Worm (Caenorhabditis elegans) whole organism, young adult: Measurements from ENCODE around the gene W02B12.16.

ENCODE experiments used
- B0261.1 ChIP-seq: sonication (generic microtip); optimal IDR thresholded peaks from 2 replicates; lab custom pipeline; 2016; ENCODE audit warnings: mild to moderate bottlenecking, missing genetic modification characterization, moderate library complexity, missing compliant biosample characterization
- C17E4.6 ChIP-seq: fragments of 200-800 bp; sonication (Bioruptor generic); IDR thresholded peaks from 2 replicates; pipeline ENCODE4 v1.3.6; 2022; ENCODE audit warnings: missing genetic modification reagents, missing genetic modification characterization, missing compliant biosample characterization
- F10E7.11 ChIP-seq: sonication (generic microtip); optimal IDR thresholded peaks from 2 replicates; lab custom pipeline; 2017; ENCODE audit warnings: mild to moderate bottlenecking, missing genetic modification characterization, moderate library complexity, missing compliant biosample characterization
- F22D6.2 ChIP-seq: sonication (generic microtip); optimal IDR thresholded peaks from 2 replicates; lab custom pipeline; 2016; ENCODE audit warnings: mild to moderate bottlenecking, missing genetic modification characterization, missing compliant biosample characterization
- F23B12.7 ChIP-seq: sonication (generic microtip); optimal IDR thresholded peaks from 2 replicates; lab custom pipeline; 2017; ENCODE audit warnings: missing genetic modification characterization, mild to moderate bottlenecking, missing compliant biosample characterization, antibody characterized with exemption, moderate library complexity; ENCODE audit not compliant: insufficient read depth
- F52B5.7 ChIP-seq: sonication (generic microtip); optimal IDR thresholded peaks from 2 replicates; lab custom pipeline; 2016; ENCODE audit warnings: mild to moderate bottlenecking, missing genetic modification characterization, missing compliant biosample characterization
- F55B11.4 ChIP-seq: sonication (generic microtip); optimal IDR thresholded peaks from 2 replicates; lab custom pipeline; 2016; ENCODE audit warnings: missing compliant biosample characterization, missing genetic modification characterization, borderline replicate concordance; ENCODE audit not compliant: insufficient read depth
- K11D2.4 ChIP-seq: fragments of 200-800 bp; sonication (Bioruptor generic); IDR thresholded peaks from 2 replicates; pipeline ENCODE4 v1.3.6; 2022; ENCODE audit warnings: missing genetic modification reagents, missing genetic modification characterization, missing compliant biosample characterization
- K12H6.12 ChIP-seq: fragments of 200-800 bp; sonication (Bioruptor generic); optimal IDR thresholded peaks from 2 replicates; lab custom pipeline; 2018; ENCODE audit warnings: mild to moderate bottlenecking, missing genetic modification characterization, missing compliant biosample characterization
- Y67H2A.10 ChIP-seq: fragments of 200-800 bp; sonication (Bioruptor generic); conservative IDR thresholded peaks from 2 replicates; pipeline ENCODE4 v1.3.6; 2022; ENCODE audit warnings: missing genetic modification reagents, missing genetic modification characterization, missing compliant biosample characterization
- Y95B8A.8 ChIP-seq: fragments of 200-800 bp; sonication (Bioruptor generic); IDR thresholded peaks from 2 replicates; pipeline ENCODE4 v1.3.6; 2022; ENCODE audit warnings: missing genetic modification reagents, missing genetic modification characterization, missing compliant biosample characterization
- aptf-3 ChIP-seq: fragments of 200-800 bp; sonication (Bioruptor generic); IDR thresholded peaks from 2 replicates; pipeline ENCODE4 v1.3.6; 2022; ENCODE audit warnings: missing genetic modification characterization, missing compliant biosample characterization
- athp-1 ChIP-seq: sonication (generic microtip); optimal IDR thresholded peaks from 2 replicates; lab custom pipeline; 2017; ENCODE audit warnings: mild to moderate bottlenecking, missing genetic modification characterization, missing compliant biosample characterization
- ccch-3 ChIP-seq: fragments of 200-800 bp; sonication (Bioruptor generic); optimal IDR thresholded peaks from 2 replicates; lab custom pipeline; 2018; ENCODE audit warnings: mild to moderate bottlenecking, missing genetic modification characterization, missing compliant biosample characterization
- cebp-1 ChIP-seq, 2 experiments: fragments of 200-800 bp in 1 of 2; sonication (Bioruptor generic) in 1 of 2; sonication (generic microtip) in 1 of 2; IDR thresholded peaks in 1 of 2; optimal IDR thresholded peaks in 1 of 2; 2 replicates each; pipeline versions ENCODE4 v1.3.6 to Lab custom; 2017 to 2022; ENCODE audit warnings: missing compliant biosample characterization in 2 of 2, missing genetic modification characterization in 2 of 2, mild to moderate bottlenecking in 1 of 2, missing genetic modification reagents in 1 of 2, moderate library complexity in 1 of 2
- ceh-100 ChIP-seq: fragments of 200-800 bp; sonication (Bioruptor generic); IDR thresholded peaks from 2 replicates; pipeline ENCODE4 v1.3.6; 2022; ENCODE audit warnings: missing genetic modification reagents, missing genetic modification characterization, missing compliant biosample characterization
- ceh-79 ChIP-seq: sonication (generic microtip); optimal IDR thresholded peaks from 2 replicates; lab custom pipeline; 2017; ENCODE audit warnings: mild to moderate bottlenecking, missing genetic modification characterization, missing compliant biosample characterization
- efl-1 ChIP-seq: fragments of 150-350 bp; optimal IDR thresholded peaks from 2 replicates; lab custom pipeline; 2014; ENCODE audit warnings: missing biosample characterization, missing genetic modification reagents, missing genetic modification characterization
- ekl-4 ChIP-seq: fragments of 200-800 bp; sonication (Bioruptor generic); IDR thresholded peaks from 2 replicates; pipeline ENCODE4 v1.3.6; 2022; ENCODE audit warnings: missing genetic modification reagents, missing genetic modification characterization, missing compliant biosample characterization
- ets-4 ChIP-seq: fragments of 200-800 bp; sonication (Bioruptor generic); optimal IDR thresholded peaks from 2 replicates; lab custom pipeline; 2018; ENCODE audit warnings: mild to moderate bottlenecking, missing genetic modification characterization, missing compliant biosample characterization
- gei-17 ChIP-seq: fragments of 200-800 bp; sonication (Bioruptor generic); optimal IDR thresholded peaks from 2 replicates; lab custom pipeline; 2018; ENCODE audit warnings: mild to moderate bottlenecking, missing genetic modification characterization, missing compliant biosample characterization
- him-1 ChIP-seq: sonication (generic microtip); optimal IDR thresholded peaks from 2 replicates; lab custom pipeline; 2016; ENCODE audit warnings: missing genotype, missing genetic modification reagents, missing genetic modification characterization, missing compliant biosample characterization
- hrde-1 ChIP-seq: sonication (generic microtip); optimal IDR thresholded peaks from 2 replicates; lab custom pipeline; 2016; ENCODE audit warnings: missing genetic modification characterization, mild to moderate bottlenecking, missing compliant biosample characterization, moderate library complexity, missing genotype, missing genetic modification reagents, borderline replicate concordance
- hsf-1 ChIP-seq: fragments of 200-800 bp; sonication (Bioruptor generic); IDR thresholded peaks from 2 replicates; pipeline ENCODE4 v1.3.6; 2022; ENCODE audit warnings: missing genetic modification reagents, missing genetic modification characterization, missing compliant biosample characterization
- lag-1 ChIP-seq: fragments of 200-800 bp; sonication (Bioruptor generic); IDR thresholded peaks from 2 replicates; pipeline ENCODE4 v1.3.6; 2022; ENCODE audit warnings: missing genetic modification reagents, missing genetic modification characterization, missing compliant biosample characterization
- let-526 ChIP-seq: fragments of 200-800 bp; sonication (Bioruptor generic); IDR thresholded peaks from 2 replicates; pipeline ENCODE4 v1.3.6; 2022; ENCODE audit warnings: missing genetic modification reagents, missing genetic modification characterization, missing compliant biosample characterization
- lin-54 ChIP-seq: fragments of 200-800 bp; sonication (Bioruptor generic); optimal IDR thresholded peaks from 2 replicates; lab custom pipeline; 2018; ENCODE audit warnings: mild to moderate bottlenecking, missing genetic modification characterization, missing compliant biosample characterization
- lir-1 ChIP-seq: fragments of 200-800 bp; sonication (Bioruptor generic); conservative IDR thresholded peaks from 2 replicates; pipeline ENCODE4 v1.3.6; 2022; ENCODE audit warnings: missing genetic modification reagents, missing genetic modification characterization, missing compliant biosample characterization
- lsl-1 ChIP-seq: fragments of 200-800 bp; sonication (Bioruptor generic); optimal IDR thresholded peaks from 2 replicates; lab custom pipeline; 2018; ENCODE audit warnings: mild to moderate bottlenecking, missing genetic modification characterization, moderate library complexity, missing compliant biosample characterization
- lsy-27 ChIP-seq: sonication (generic microtip); optimal IDR thresholded peaks from 2 replicates; lab custom pipeline; 2017; ENCODE audit warnings: missing genetic modification characterization, mild to moderate bottlenecking, missing compliant biosample characterization, antibody characterized with exemption, missing genotype, borderline replicate concordance; ENCODE audit not compliant: insufficient read depth
- madf-3 ChIP-seq: fragments of 200-800 bp; sonication (Bioruptor generic); IDR thresholded peaks from 2 replicates; pipeline ENCODE4 v1.3.6; 2022; ENCODE audit warnings: missing genetic modification reagents, missing genetic modification characterization, missing compliant biosample characterization
- mcd-1 ChIP-seq: fragments of 200-800 bp; sonication (Bioruptor generic); IDR thresholded peaks from 2 replicates; pipeline ENCODE4 v1.3.6; 2022; ENCODE audit warnings: missing genetic modification reagents, missing genetic modification characterization, missing compliant biosample characterization
- nfya-1 ChIP-seq: sonication (generic microtip); optimal IDR thresholded peaks from 2 replicates; lab custom pipeline; 2017; ENCODE audit warnings: antibody characterized with exemption, missing compliant biosample characterization, missing genetic modification characterization, borderline replicate concordance; ENCODE audit not compliant: insufficient read depth
- nfyb-1 ChIP-seq: fragments of 200-800 bp; sonication (Bioruptor generic); IDR thresholded peaks from 2 replicates; pipeline ENCODE4 v1.3.6; 2022; ENCODE audit warnings: missing genetic modification reagents, missing genetic modification characterization, missing compliant biosample characterization
- nhr-80 ChIP-seq: sonication (generic microtip); optimal IDR thresholded peaks from 2 replicates; lab custom pipeline; 2016; ENCODE audit warnings: missing genetic modification characterization, missing compliant biosample characterization
- nhr-90 ChIP-seq: sonication (generic microtip); optimal IDR thresholded peaks from 2 replicates; lab custom pipeline; 2016; ENCODE audit warnings: missing genotype, mild to moderate bottlenecking, missing genetic modification characterization, missing compliant biosample characterization
- pbrm-1 ChIP-seq: fragments of 200-800 bp; sonication (Bioruptor generic); IDR thresholded peaks from 2 replicates; pipeline ENCODE4 v1.3.6; 2022; ENCODE audit warnings: missing genetic modification reagents, missing genetic modification characterization, missing compliant biosample characterization
- pha-4 ChIP-seq: fragments of 150-350 bp; sonication (generic microtip); optimal IDR thresholded peaks from 2 replicates; lab custom pipeline; 2014; ENCODE audit warnings: missing biosample characterization, missing genetic modification reagents, missing genetic modification characterization
- repo-1 ChIP-seq: sonication (generic microtip); optimal IDR thresholded peaks from 2 replicates; lab custom pipeline; 2017; ENCODE audit warnings: mild to moderate bottlenecking, missing genetic modification characterization, missing compliant biosample characterization
- snpc-1.1 ChIP-seq: sonication (generic microtip); optimal IDR thresholded peaks from 2 replicates; lab custom pipeline; 2017; ENCODE audit warnings: missing genetic modification characterization, mild to moderate bottlenecking, missing compliant biosample characterization, antibody characterized with exemption, moderate library complexity, missing genotype, missing genetic modification reagents; ENCODE audit not compliant: insufficient read depth
- snpc-3.4 ChIP-seq: sonication (generic microtip); optimal IDR thresholded peaks from 2 replicates; lab custom pipeline; 2017; ENCODE audit warnings: missing genetic modification characterization, mild to moderate bottlenecking, missing compliant biosample characterization, antibody characterized with exemption, moderate library complexity, missing genotype, missing genetic modification reagents
- sptf-2 ChIP-seq: fragments of 200-800 bp; sonication (Bioruptor generic); optimal IDR thresholded peaks from 2 replicates; lab custom pipeline; 2018; ENCODE audit warnings: mild to moderate bottlenecking, missing genetic modification characterization, missing compliant biosample characterization
- unc-130 ChIP-seq: sonication (generic microtip); optimal IDR thresholded peaks from 2 replicates; lab custom pipeline; 2016; ENCODE audit warnings: missing genetic modification reagents, missing genetic modification characterization, missing compliant biosample characterization
- xnd-1 ChIP-seq: sonication (generic microtip); optimal IDR thresholded peaks from 2 replicates; lab custom pipeline; 2016; ENCODE audit warnings: missing genotype, missing genetic modification reagents, missing genetic modification characterization, missing compliant biosample characterization
- ztf-26 ChIP-seq: sonication (generic microtip); optimal IDR thresholded peaks from 2 replicates; lab custom pipeline; 2017; ENCODE audit warnings: missing genetic modification characterization, missing compliant biosample characterization
- ztf-6 ChIP-seq: fragments of 200-800 bp; sonication (Bioruptor generic); IDR thresholded peaks from 2 replicates; pipeline ENCODE4 v1.3.6; 2022; ENCODE audit warnings: missing genetic modification reagents, missing genetic modification characterization, missing compliant biosample characterization

The W02B12.16 gene

ce11 chrII:11473525-11474181 is 2.7 kb downstream of the W02B12.16 start, which contains the start of the genes metl-1 and W02B12.11 (continued):
- peak; percentile 67; the same call in 1 of the 2 replicates for TF ChIP-seq C17E4.6 (GFP tag; lab: Robert Waterston, UW)
- TF ChIP-seq Y67H2A.10 (GFP tag; lab: Robert Waterston, UW), result no peak
- TF ChIP-seq xnd-1 (tag; lab: Kevin White, UChicago), result peak; percentile 61
- no peak for TF ChIP-seq hrde-1 (tag; lab: Kevin White, UChicago)
- no peak for TF ChIP-seq lsy-27 (tag; lab: Kevin White, UChicago)
- no peak for TF ChIP-seq efl-1 (GFP tag; lab: Kevin White, UChicago)
- peak; percentile 43 for TF ChIP-seq F22D6.2 (tag; lab: Kevin White, UChicago)
- TF ChIP-seq nhr-80 (tag; lab: Kevin White, UChicago), result peak; percentile 55
- no peak for TF ChIP-seq nhr-90 (tag; lab: Kevin White, UChicago)
- TF ChIP-seq pha-4 (tag; lab: Kevin White, UChicago), result no peak
- TF ChIP-seq let-526, result no peak
- no peak for TF ChIP-seq aptf-3 (GFP tag; lab: Robert Waterston, UW)
- TF ChIP-seq F10E7.11 (tag; lab: Kevin White, UChicago), result no peak
- TF ChIP-seq lir-1 (GFP tag; lab: Robert Waterston, UW), result 0 out of 2 replicates have a peak, but pooled peaks have one; percentile 30
- TF ChIP-seq ekl-4 (GFP tag; lab: Robert Waterston, UW), result peak; percentile 92
- no peak for TF ChIP-seq lag-1 (GFP tag; lab: Robert Waterston, UW)
- peak; percentile 41 for TF ChIP-seq snpc-3.4 (tag; lab: Kevin White, UChicago)
- TF ChIP-seq him-1 (tag; lab: Kevin White, UChicago), result no peak
- peak; percentile 8 for TF ChIP-seq unc-130
- TF ChIP-seq madf-3 (GFP tag; lab: Robert Waterston, UW), result peak; percentile 92
- peak; percentile 64 for TF ChIP-seq gei-17
- peak; percentile 25 for TF ChIP-seq F23B12.7 (tag; lab: Kevin White, UChicago)
- no peak for TF ChIP-seq F55B11.4 (tag; lab: Kevin White, UChicago)
- TF ChIP-seq F52B5.7, result no peak
- peak; percentile 75 for TF ChIP-seq lsl-1 (GFP tag; lab: Kevin White, UChicago)
- TF ChIP-seq ceh-100 (GFP tag; lab: Robert Waterston, UW), result peak; percentile 76
- TF ChIP-seq sptf-2, result no peak
- peak; percentile 88 for TF ChIP-seq mcd-1 (GFP tag; lab: Robert Waterston, UW)
- no peak for TF ChIP-seq ceh-79 (tag; lab: Kevin White, UChicago)
- TF ChIP-seq ztf-26, result peak; percentile 44
- no peak for TF ChIP-seq ztf-6 (GFP tag; lab: Robert Waterston, UW)
- TF ChIP-seq lin-54 (GFP tag; lab: Kevin White, UChicago), result peak; percentile 87
- TF ChIP-seq repo-1 (tag; lab: Kevin White, UChicago), result peak; percentile 70
- peak; percentile 87 for TF ChIP-seq nfyb-1 (GFP tag; lab: Robert Waterston, UW)
- peak; percentile 23 for TF ChIP-seq K12H6.12 (tag; lab: Kevin White, UChicago)
- TF ChIP-seq B0261.1, result peak; percentile 3
- TF ChIP-seq snpc-1.1, result peak; percentile 39
- TF ChIP-seq K11D2.4, result peak; percentile 83
- TF ChIP-seq nfya-1 (tag; lab: Kevin White, UChicago), result no peak
- TF ChIP-seq ccch-3 (GFP tag; lab: Kevin White, UChicago), result no peak
- no peak for TF ChIP-seq Y95B8A.8 (GFP tag; lab: Robert Waterston, UW)
- no peak for TF ChIP-seq athp-1 (tag; lab: Kevin White, UChicago)
- TF ChIP-seq pbrm-1 (GFP tag; lab: Robert Waterston, UW), result peak; percentile 90
- TF ChIP-seq hsf-1 (GFP tag; lab: Robert Waterston, UW), result peak; percentile 79
- TF ChIP-seq cebp-1 (GFP tag; IDR thresholded peaks at IDR 0.05; lab: Robert Waterston, UW), result 0 out of 2 replicates have a peak, but pooled peaks have one; percentile 13
- peak; percentile 82 for TF ChIP-seq cebp-1 (tag; optimal IDR thresholded peaks at IDR 0.05; lab: Kevin White, UChicago)
- TF ChIP-seq ets-4 (GFP tag; lab: Kevin White, UChicago), result no peak
